Worm (Caenorhabditis elegans): ENCODE measurements around the gene cope-1.
A peak's percentile ranks its signal among the peaks of the same experiment; 100 is the strongest.

The cope-1 gene

DNA sequence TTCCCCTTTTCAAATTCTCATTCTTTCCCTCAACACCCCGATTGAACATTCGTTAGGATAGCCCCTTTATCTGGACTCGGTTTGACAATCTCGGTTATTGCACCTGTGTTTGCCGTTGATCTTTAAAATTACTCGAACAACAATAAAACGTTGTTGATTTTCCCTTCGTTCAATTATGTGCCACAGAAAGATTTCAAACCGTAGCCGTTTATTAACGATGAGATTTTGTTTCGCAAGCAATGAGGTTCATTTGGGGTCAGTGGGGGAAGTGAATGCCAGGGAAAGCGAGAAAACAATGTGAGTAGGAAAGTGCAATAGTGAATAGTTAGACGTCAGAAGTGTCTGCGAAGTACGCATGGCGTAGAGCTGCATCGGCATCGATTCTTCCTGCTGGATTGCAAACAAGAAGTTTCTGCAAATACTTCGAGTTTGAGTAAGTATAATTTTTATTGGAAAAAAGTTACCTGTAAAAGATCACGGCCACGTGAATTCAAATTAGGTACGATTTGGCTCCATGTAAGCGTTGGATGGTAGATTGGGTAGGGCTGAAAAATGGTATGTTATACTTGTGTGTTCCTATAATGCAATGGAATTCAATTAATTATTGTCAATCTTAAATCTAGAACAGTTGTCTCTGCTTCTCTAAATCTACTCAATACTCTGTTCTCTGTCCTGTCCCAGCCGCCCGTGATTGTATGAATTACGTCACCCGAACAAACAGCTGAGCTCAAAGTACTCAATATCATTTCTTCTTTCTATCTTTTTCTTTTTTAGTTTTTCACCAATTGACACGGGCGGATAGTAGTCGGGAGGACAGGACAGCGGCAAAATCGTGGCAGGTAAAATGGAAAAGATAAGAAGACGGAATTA is 38.7 kb downstream of the cope-1 start, which contains the start of gene kel-3 (continued):
- no peak for TF ChIP-seq mab-5 (tag; optimal IDR thresholded peaks at IDR 0.05)

DNA sequence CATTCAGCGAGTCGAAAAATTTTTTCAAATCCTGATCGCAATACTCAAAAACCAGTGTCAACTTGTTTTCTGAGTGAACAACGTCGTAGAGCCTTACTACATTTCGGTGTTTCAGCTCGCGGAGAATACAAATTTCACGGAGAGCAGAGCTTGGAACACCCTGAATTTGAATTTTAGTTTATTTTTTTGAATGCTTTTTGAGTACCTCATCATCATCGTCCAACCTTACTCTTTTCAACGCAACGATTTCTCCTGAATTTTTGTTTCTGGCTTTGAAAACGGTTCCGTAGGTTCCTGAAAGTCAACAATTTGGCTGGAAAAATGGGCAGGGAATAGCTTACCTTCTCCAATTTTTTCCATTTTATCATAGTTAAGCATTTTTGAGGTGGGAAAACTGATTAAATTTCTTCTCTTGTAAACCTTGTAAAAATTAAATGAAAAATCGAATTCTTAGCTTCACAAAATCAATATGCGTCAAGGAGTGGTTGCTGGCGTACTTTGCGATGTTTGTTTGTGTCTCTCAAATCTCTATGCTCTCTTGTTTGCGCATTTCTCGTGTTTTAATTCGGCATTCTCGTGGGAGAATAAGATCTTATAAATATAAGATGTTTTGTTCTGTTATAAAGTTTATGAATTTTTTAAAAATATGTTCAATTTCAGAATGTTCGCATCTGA is 40.0 kb downstream of the cope-1 start, which contains the start of gene cdk-5:
TSS of gene cdk-5 (minus strand) at position 425 of the 675 bp plus-strand sequence.
- TF ChIP-seq ZK546.5 (tag; optimal IDR thresholded peaks at IDR 0.05) (peak; percentile 83), mab-5 (tag; optimal IDR thresholded peaks at IDR 0.05) (peak; percentile 89), C34F6.9 (tag; optimal IDR thresholded peaks at IDR 0.05) (peak; percentile 99), unc-39 (tag; optimal IDR thresholded peaks at IDR 0.05) (no peak), snpc-4 (tag; optimal IDR thresholded peaks at IDR 0.05) (peak; percentile 20), nhr-237 (tag; optimal IDR thresholded peaks at IDR 0.05) (no peak), ama-1 (optimal IDR thresholded peaks at IDR 0.05) (peak; percentile 81), sma-3 (GFP tag; optimal IDR thresholded peaks at IDR 0.05) (peak; percentile 87), lin-39 (tag; optimal IDR thresholded peaks at IDR 0.05) (no peak), nhr-129 (tag; optimal IDR thresholded peaks at IDR 0.05) (peak; percentile 83), nhr-77 (tag; optimal IDR thresholded peaks at IDR 0.05) (no peak), egl-27 (tag; optimal IDR thresholded peaks at IDR 0.05) (peak; percentile 86), nhr-11 (tag; optimal IDR thresholded peaks at IDR 0.05) (no peak), mdl-1 (tag; optimal IDR thresholded peaks at IDR 0.05) (peak in 1 of 2 experiments; percentile 32), elt-1 (tag; optimal IDR thresholded peaks at IDR 0.05) (no peak), peb-1 (tag; optimal IDR thresholded peaks at IDR 0.05) (no peak), nhr-25 (tag; optimal IDR thresholded peaks at IDR 0.05) (peak; percentile 94), R02D3.7 (tag; optimal IDR thresholded peaks at IDR 0.05) (peak; percentile 60), ztf-11 (tag; optimal IDR thresholded peaks at IDR 0.05) (no peak), zag-1 (tag; optimal IDR thresholded peaks at IDR 0.05) (no peak), lin-11 (tag; optimal IDR thresholded peaks at IDR 0.05) (peak; percentile 73), nhr-12 (tag; optimal IDR thresholded peaks at IDR 0.05) (no peak), lsy-2 (tag; optimal IDR thresholded peaks at IDR 0.05) (peak; percentile 94 to 97), nhr-10 (tag; optimal IDR thresholded peaks at IDR 0.05) (peak; percentile 65), lin-13 (GFP tag; optimal IDR thresholded peaks at IDR 0.05) (peak; percentile 88), unc-55 (GFP tag; optimal IDR thresholded peaks at IDR 0.05) (peak; percentile 98), sma-9 (GFP tag; optimal IDR thresholded peaks at IDR 0.05) (peak; percentile 93), sma-9 (tag; optimal IDR thresholded peaks at IDR 0.05) (no peak), gmeb-1 (tag; optimal IDR thresholded peaks at IDR 0.05) (peak; percentile 94), ceh-82 (tag; optimal IDR thresholded peaks at IDR 0.05) (peak; percentile 42), sem-4 (tag; optimal IDR thresholded peaks at IDR 0.05) (peak; percentile 74), fos-1 (tag; optimal IDR thresholded peaks at IDR 0.05) (peak; percentile 74), F13H6.1 (tag; optimal IDR thresholded peaks at IDR 0.05) (peak; percentile 88), Y55F3AM.14 (GFP tag; optimal IDR thresholded peaks at IDR 0.05) (no peak), nhr-21 (tag; optimal IDR thresholded peaks at IDR 0.05) (peak; percentile 93), blmp-1 (tag; optimal IDR thresholded peaks at IDR 0.05; ENCODE audit: insufficient read depth) (peak; percentile 49), nhr-6 (tag; optimal IDR thresholded peaks at IDR 0.05) (peak; percentile 90), aly-2 (tag; optimal IDR thresholded peaks at IDR 0.05) (peak; percentile 22), ceh-16 (tag; optimal IDR thresholded peaks at IDR 0.05) (peak; percentile 22), crh-2 (tag; optimal IDR thresholded peaks at IDR 0.05) (peak; percentile 98), ztf-4 (tag; optimal IDR thresholded peaks at IDR 0.05) (peak; percentile 87), skn-1 (tag; optimal IDR thresholded peaks at IDR 0.05) (no peak)

Measured in whole organism, L2 larva.